Fruit fly (Drosophila melanogaster): Measurements from ENCODE around the gene sty.
A peak's percentile ranks its signal among the peaks of the same experiment; 100 is the strongest.

Gene sty

dm6 chr3L:3450410-3450809 is 25.7 kb upstream of the sty start (continued):
- peak; percentile 63 for TF ChIP-seq CoRest (tag; optimal IDR thresholded peaks at IDR 0.05)
- peak; percentile 9 for TF ChIP-seq Meics (GFP tag; optimal IDR thresholded peaks at IDR 0.05)
- TF ChIP-seq dmrt11E (tag; optimal IDR thresholded peaks at IDR 0.05), result peak; percentile 57
- TF ChIP-seq CG15269 (tag; optimal IDR thresholded peaks at IDR 0.05), result peak; percentile 65
- TF ChIP-seq Gsc (GFP tag; IDR thresholded peaks at IDR 0.05), result no peak
- peak; percentile 21 for TF ChIP-seq CG16863 (GFP tag; optimal IDR thresholded peaks at IDR 0.05)
- peak; percentile 34 for TF ChIP-seq CG9727 (GFP tag; optimal IDR thresholded peaks at IDR 0.05)
- no peak for TF ChIP-seq Poxn (GFP tag; IDR thresholded peaks at IDR 0.05)
- TF ChIP-seq Dek (tag; optimal IDR thresholded peaks at IDR 0.05), result peak; percentile 8
- peak; percentile 58 for TF ChIP-seq Ets65A (GFP tag)
- TF ChIP-seq CG8388 (GFP tag; optimal IDR thresholded peaks at IDR 0.05), result peak; percentile 21
- no peak for TF ChIP-seq CG4360 (GFP tag; IDR thresholded peaks at IDR 0.05)
- no peak for TF ChIP-seq nau (GFP tag; optimal IDR thresholded peaks at IDR 0.05)
- TF ChIP-seq CG17829 (tag; optimal IDR thresholded peaks at IDR 0.05), result no peak
- peak in 1 of 2 experiments; percentile 57 for TF ChIP-seq Eip74EF (GFP tag; optimal IDR thresholded peaks at IDR 0.05)
- TF ChIP-seq Nf-YB (GFP tag; optimal IDR thresholded peaks at IDR 0.05), result peak; percentile 1
- TF ChIP-seq CG12236 (GFP tag; optimal IDR thresholded peaks at IDR 0.05), result no peak
- TF ChIP-seq da (GFP tag; optimal IDR thresholded peaks at IDR 0.05), result no peak
- TF ChIP-seq Chrac-16 (GFP tag; optimal IDR thresholded peaks at IDR 0.05), result peak; percentile 42
- peak; percentile 46 for TF ChIP-seq lilli (GFP tag; optimal IDR thresholded peaks at IDR 0.05)
- TF ChIP-seq CG9876 (GFP tag; optimal IDR thresholded peaks at IDR 0.05), result no peak
- TF ChIP-seq hb (GFP tag; IDR thresholded peaks at IDR 0.05; ENCODE audit: partially characterized antibody), result no peak
- TF ChIP-seq Nf-YC (tag; optimal IDR thresholded peaks at IDR 0.05), result no peak
- 0 out of 3 replicates have a peak, but pooled peaks have one; percentile 11 for TF ChIP-seq ci (GFP tag; IDR thresholded peaks at IDR 0.05)
- no peak for TF ChIP-seq CG18011 (GFP tag; optimal IDR thresholded peaks at IDR 0.05)
- peak; percentile 9; the same call in 1 of the 2 replicates for TF ChIP-seq esg (GFP tag; conservative IDR thresholded peaks at IDR 0.05)
- peak in 1 of 3 experiments; percentile 46 for TF ChIP-seq lola (GFP tag; optimal IDR thresholded peaks at IDR 0.05)
- no peak for TF ChIP-seq Usf (GFP tag; optimal IDR thresholded peaks at IDR 0.05)
- TF ChIP-seq Med (GFP tag), result peak; percentile 78
- TF ChIP-seq Sox102F (GFP tag; optimal IDR thresholded peaks at IDR 0.05), result peak; percentile 50
- TF ChIP-seq gcm (GFP tag; optimal IDR thresholded peaks at IDR 0.05), result peak; percentile 11
- TF ChIP-seq fd64A (GFP tag; optimal IDR thresholded peaks at IDR 0.05), result no peak
- no peak for TF ChIP-seq ind (GFP tag; optimal IDR thresholded peaks at IDR 0.05)
- TF ChIP-seq Fer3 (tag; optimal IDR thresholded peaks at IDR 0.05), result no peak
- TF ChIP-seq ewg (GFP tag; optimal IDR thresholded peaks at IDR 0.05), result no peak
- 0 out of 2 replicates have a peak, but pooled peaks have one; percentile 11 for TF ChIP-seq vvl (GFP tag; IDR thresholded peaks at IDR 0.05)
- no peak for TF ChIP-seq CG10462 (GFP tag; optimal IDR thresholded peaks at IDR 0.05)
- TF ChIP-seq ATbp (GFP tag; optimal IDR thresholded peaks at IDR 0.05), result peak; percentile 19
- peak; percentile 30 for TF ChIP-seq CG10209 (GFP tag; optimal IDR thresholded peaks at IDR 0.05)
- peak; percentile 10 for TF ChIP-seq Hsf (GFP tag; optimal IDR thresholded peaks at IDR 0.05)
- no peak for TF ChIP-seq Bgb (GFP tag; IDR thresholded peaks at IDR 0.05; ENCODE audit: partially characterized antibody)
- TF ChIP-seq z (GFP tag; IDR thresholded peaks at IDR 0.05), result 0 out of 3 replicates have a peak, but pooled peaks have one; percentile 29
- TF ChIP-seq p53 (GFP tag; optimal IDR thresholded peaks at IDR 0.05), result no peak
- TF ChIP-seq Bteb2 (GFP tag; optimal IDR thresholded peaks at IDR 0.05), result peak; percentile 25
- TF ChIP-seq Bdp1 (GFP tag; optimal IDR thresholded peaks at IDR 0.05), result peak; percentile 12
- TF ChIP-seq CG9932 (GFP tag; IDR thresholded peaks at IDR 0.05), result peak; percentile 46
- no peak for TF ChIP-seq Fer2 (tag; optimal IDR thresholded peaks at IDR 0.05)
- TF ChIP-seq Hr3 (GFP tag; optimal IDR thresholded peaks at IDR 0.05), result peak; percentile 34
- 0 out of 2 replicates have a peak, but pooled peaks have one; percentile 40 for TF ChIP-seq Rfx (GFP tag; IDR thresholded peaks at IDR 0.05)
- no peak for TF ChIP-seq stc (GFP tag; IDR thresholded peaks at IDR 0.05)
